Worm (Caenorhabditis elegans): ENCODE measurements around the gene mrpl-12.
A peak's percentile ranks its signal among the peaks of the same experiment; 100 is the strongest.

- no peak for TF ChIP-seq Y67H2A.10 (GFP tag; conservative IDR thresholded peaks at IDR 0.05)
- no peak for TF ChIP-seq sdz-38 (tag; optimal IDR thresholded peaks at IDR 0.05)
- TF ChIP-seq akir-1 (GFP tag; optimal IDR thresholded peaks at IDR 0.05): no peak
- no peak for TF ChIP-seq snpc-3.4 (tag; optimal IDR thresholded peaks at IDR 0.05)
- TF ChIP-seq pbrm-1 (GFP tag; IDR thresholded peaks at IDR 0.05): 0 out of 2 replicates have a peak, but pooled peaks have one; percentile 9
- no peak for TF ChIP-seq dpl-1 (GFP tag; optimal IDR thresholded peaks at IDR 0.05)
These were observed 11.5 kb downstream of the mrpl-12 start for ce11 chrIII:10719057-10719456.
